Worm (Caenorhabditis elegans) whole organism, L1 larva: Measurements from ENCODE around the gene F18A11.3.

Experiments
- F16B12.6 ChIP-seq: fragments of 150-350 bp; optimal IDR thresholded peaks from 2 replicates; lab custom pipeline; 2014; ENCODE audit warnings: missing biosample characterization, missing genetic modification characterization
- aha-1 ChIP-seq: fragments of 150-350 bp; optimal IDR thresholded peaks from 2 replicates; lab custom pipeline; 2014; ENCODE audit warnings: missing biosample characterization, missing genetic modification characterization
- aly-2 ChIP-seq: fragments of 150-350 bp; optimal IDR thresholded peaks from 2 replicates; lab custom pipeline; 2014; ENCODE audit warnings: missing biosample characterization, missing genetic modification characterization
- blmp-1 ChIP-seq: fragments of 150-350 bp; optimal IDR thresholded peaks from 2 replicates; lab custom pipeline; 2014; ENCODE audit warnings: missing biosample characterization, missing genetic modification characterization
- dsc-1 ChIP-seq: sonication (generic microtip); optimal IDR thresholded peaks from 2 replicates; lab custom pipeline; 2016; ENCODE audit warnings: mild to moderate bottlenecking, missing genetic modification characterization, missing compliant biosample characterization
- elt-3 ChIP-seq, 6 experiments: fragments of 150-350 bp in 1 of 6; sonication (generic microtip); optimal IDR thresholded peaks; 2 replicates each; lab custom pipeline; 2017 to 2018; ENCODE audit warnings: missing biosample characterization in 6 of 6, missing genetic modification characterization in 6 of 6, inconsistent platforms in 1 of 6
- lin-39 ChIP-seq: fragments of 150-350 bp; optimal IDR thresholded peaks from 2 replicates; lab custom pipeline; 2014; ENCODE audit warnings: missing biosample characterization, missing genetic modification reagents, missing genetic modification characterization
- nhr-237 ChIP-seq: fragments of 150-350 bp; optimal IDR thresholded peaks from 2 replicates; lab custom pipeline; 2014; ENCODE audit warnings: missing biosample characterization, missing genetic modification characterization
- nhr-28 ChIP-seq: fragments of 150-350 bp; optimal IDR thresholded peaks from 2 replicates; lab custom pipeline; 2014; ENCODE audit warnings: missing biosample characterization, missing genetic modification characterization
- nhr-76 ChIP-seq: sonication (generic microtip); optimal IDR thresholded peaks from 2 replicates; lab custom pipeline; 2017; ENCODE audit warnings: missing biosample characterization, missing genetic modification characterization
- snu-23 ChIP-seq: sonication (generic microtip); optimal IDR thresholded peaks from 2 replicates; lab custom pipeline; 2016; ENCODE audit warnings: missing genetic modification characterization, missing compliant biosample characterization
- unc-62 ChIP-seq: fragments of 150-350 bp; optimal IDR thresholded peaks from 2 replicates; lab custom pipeline; 2014; ENCODE audit warnings: missing biosample characterization, missing genetic modification reagents, missing genetic modification characterization

DNA sequence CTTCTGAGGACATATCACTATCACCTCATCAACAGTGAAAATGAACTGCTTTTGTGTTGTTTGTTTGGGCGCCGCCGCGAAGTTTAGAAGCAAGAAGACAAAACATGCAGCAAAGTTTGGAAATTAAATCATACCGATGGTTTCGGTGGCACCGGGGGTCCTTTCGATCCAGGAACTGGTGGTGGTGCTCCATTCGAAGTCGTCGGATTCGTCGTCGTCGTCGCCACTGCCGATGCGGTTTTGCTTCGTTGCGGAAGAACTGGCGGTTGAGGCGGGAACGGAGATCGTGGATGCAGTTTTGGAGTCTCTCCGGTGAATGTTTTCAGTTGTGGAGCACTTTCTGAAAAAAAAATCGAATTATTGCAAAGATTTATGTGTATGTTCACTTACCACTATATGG is 13.1 kb downstream of the F18A11.3 start:
- TF ChIP-seq lin-39 (tag; lab: Kevin White, UChicago) (no peak), nhr-28 (tag; lab: Kevin White, UChicago) (no peak), elt-3 (tag; optimal IDR thresholded peaks at IDR 0.05; lab: Kevin White, UChicago) (no peak), nhr-76 (no peak), F16B12.6 (tag; lab: Kevin White, UChicago) (no peak), aha-1 (tag; lab: Kevin White, UChicago) (no peak), blmp-1 (tag; lab: Kevin White, UChicago) (no peak), snu-23 (GFP tag; lab: Kevin White, UChicago) (no peak), aly-2 (tag; lab: Kevin White, UChicago) (no peak), dsc-1 (tag; lab: Kevin White, UChicago) (no peak), nhr-237 (tag; lab: Kevin White, UChicago) (no peak), unc-62 (GFP tag; lab: Kevin White, UChicago) (no peak)
